Fruit fly (Drosophila melanogaster) whole organism, prepupa: ENCODE results near the gene Pli.

Experiments used
- Blimp-1 ChIP-seq: fragments of 200-800 bp; sonication (Bioruptor generic); optimal IDR thresholded peaks from 3 replicates; lab custom pipeline; 2017; ENCODE audit warnings: missing biosample characterization, missing genetic modification characterization, mild to moderate bottlenecking, moderate library complexity, missing genetic modification reagents
- CG10631 ChIP-seq: fragments of 200-800 bp; sonication (Bioruptor generic); optimal IDR thresholded peaks from 2 replicates; lab custom pipeline; 2016; ENCODE audit warnings: missing biosample characterization, missing genetic modification characterization
- CG10669 ChIP-seq: fragments of 200-800 bp; sonication (Bioruptor generic); optimal IDR thresholded peaks from 3 replicates; lab custom pipeline; 2018; ENCODE audit warnings: missing biosample characterization, mild to moderate bottlenecking, missing genetic modification characterization, moderate library complexity
- CG11902 ChIP-seq: fragments of 200-800 bp; sonication (Bioruptor generic); optimal IDR thresholded peaks from 3 replicates; lab custom pipeline; 2016; ENCODE audit warnings: missing biosample characterization, missing genetic modification characterization
- CG15336 ChIP-seq: fragments of 200-800 bp; sonication (Bioruptor generic); IDR thresholded peaks from 2 replicates; pipeline ENCODE4 v1.3.6; 2022; ENCODE audit warnings: missing biosample characterization, missing genetic modification characterization
- CG3032 ChIP-seq: fragments of 200-800 bp; optimal IDR thresholded peaks from 2 replicates; lab custom pipeline; 2019; ENCODE audit warnings: missing biosample characterization, mild to moderate bottlenecking, missing genetic modification characterization, moderate library complexity
- CG34406 ChIP-seq: fragments of 200-800 bp; sonication (Bioruptor generic); optimal IDR thresholded peaks from 3 replicates; lab custom pipeline; 2016; ENCODE audit warnings: missing biosample characterization, missing genetic modification characterization
- CG4318 ChIP-seq: fragments of 200-800 bp; sonication (Bioruptor generic); optimal IDR thresholded peaks from 3 replicates; lab custom pipeline; 2017; ENCODE audit warnings: missing biosample characterization, mild to moderate bottlenecking, missing genetic modification characterization
- CG6163 ChIP-seq: fragments of 200-800 bp; sonication (Bioruptor generic); IDR thresholded peaks from 3 replicates; pipeline ENCODE4 v1.3.6; 2022; ENCODE audit warnings: missing biosample characterization, missing genetic modification characterization
- CG6276 ChIP-seq: fragments of 200-800 bp; sonication (Bioruptor generic); optimal IDR thresholded peaks from 2 replicates; lab custom pipeline; 2017; ENCODE audit warnings: missing biosample characterization, mild to moderate bottlenecking, missing genetic modification characterization
- CG6792 ChIP-seq: fragments of 200-800 bp; sonication (Bioruptor generic); optimal IDR thresholded peaks from 3 replicates; lab custom pipeline; 2016; ENCODE audit warnings: missing biosample characterization, missing genetic modification characterization
- CG6808 ChIP-seq: fragments of 200-800 bp; sonication (Bioruptor generic); optimal IDR thresholded peaks from 3 replicates; lab custom pipeline; 2017; ENCODE audit warnings: missing biosample characterization, missing genetic modification characterization, mild to moderate bottlenecking, moderate library complexity, missing genetic modification reagents
- CG8119 ChIP-seq: fragments of 200-800 bp; sonication (Bioruptor generic); IDR thresholded peaks from 3 replicates; pipeline ENCODE4 v1.3.6; 2022; ENCODE audit warnings: missing biosample characterization, missing genetic modification characterization
- CG8319 ChIP-seq: fragments of 200-800 bp; sonication (Bioruptor generic); optimal IDR thresholded peaks from 3 replicates; lab custom pipeline; 2016; ENCODE audit warnings: missing biosample characterization, missing genetic modification characterization
- CG8632 ChIP-seq: fragments of 200-800 bp; sonication (Bioruptor generic); optimal IDR thresholded peaks from 3 replicates; lab custom pipeline; 2016; ENCODE audit warnings: missing biosample characterization, missing genetic modification characterization
- CG9139 ChIP-seq: fragments of 200-800 bp; sonication (Bioruptor generic); optimal IDR thresholded peaks from 3 replicates; lab custom pipeline; 2017; ENCODE audit warnings: missing biosample characterization, mild to moderate bottlenecking, missing genetic modification characterization
- Eip75B ChIP-seq: fragments of 200-800 bp; sonication (Bioruptor generic); optimal IDR thresholded peaks from 3 replicates; lab custom pipeline; 2016; ENCODE audit warnings: missing biosample characterization, missing genetic modification characterization
- Eip78C ChIP-seq: fragments of 200-800 bp; sonication (Bioruptor generic); peaks from one replicate; lab custom pipeline; 2016; ENCODE audit warnings: missing biosample characterization, missing genetic modification characterization
- Ets21C ChIP-seq: fragments of 200-800 bp; sonication (Bioruptor generic); optimal IDR thresholded peaks from 3 replicates; lab custom pipeline; 2016; ENCODE audit warnings: missing biosample characterization, missing genetic modification characterization
- Hr39 ChIP-seq: fragments of 200-800 bp; sonication (Bioruptor generic); optimal IDR thresholded peaks from 2 replicates; lab custom pipeline; 2016; ENCODE audit warnings: missing biosample characterization, missing genetic modification characterization
- Hr4 ChIP-seq: fragments of 200-800 bp; sonication (Bioruptor generic); optimal IDR thresholded peaks from 3 replicates; lab custom pipeline; 2016; ENCODE audit warnings: missing biosample characterization, missing genetic modification characterization
- Met ChIP-seq: fragments of 200-800 bp; sonication (Bioruptor generic); optimal IDR thresholded peaks from 3 replicates; lab custom pipeline; 2016; ENCODE audit warnings: missing biosample characterization, missing genetic modification characterization
- OdsH ChIP-seq: fragments of 200-800 bp; sonication (Bioruptor generic); optimal IDR thresholded peaks from 3 replicates; lab custom pipeline; 2016; ENCODE audit warnings: missing biosample characterization, missing genetic modification characterization
- Smox ChIP-seq: fragments of 200-800 bp; sonication (Bioruptor generic); optimal IDR thresholded peaks from 3 replicates; lab custom pipeline; 2016; ENCODE audit warnings: missing biosample characterization, missing genetic modification characterization
- Sox102F ChIP-seq: fragments of 200-800 bp; sonication (Bioruptor generic); optimal IDR thresholded peaks from 2 replicates; lab custom pipeline; 2016; ENCODE audit warnings: missing biosample characterization, mild to moderate bottlenecking, missing genetic modification characterization
- Sox14 ChIP-seq: fragments of 200-800 bp; sonication (Bioruptor generic); optimal IDR thresholded peaks from 3 replicates; lab custom pipeline; 2016; ENCODE audit warnings: missing biosample characterization, missing genetic modification characterization
- Sox15 ChIP-seq: fragments of 200-800 bp; sonication (Bioruptor generic); optimal IDR thresholded peaks from 3 replicates; lab custom pipeline; 2016; ENCODE audit warnings: missing biosample characterization, missing genetic modification characterization
- cyc ChIP-seq: fragments of 200-800 bp; sonication (Bioruptor generic); optimal IDR thresholded peaks from 3 replicates; lab custom pipeline; 2016; ENCODE audit warnings: missing biosample characterization, missing genetic modification characterization
- dac ChIP-seq: fragments of 200-800 bp; sonication (Bioruptor generic); optimal IDR thresholded peaks from 2 replicates; lab custom pipeline; 2017; ENCODE audit warnings: missing biosample characterization, mild to moderate bottlenecking, missing genetic modification characterization
- dsx ChIP-seq: fragments of 200-800 bp; optimal IDR thresholded peaks from 3 replicates; lab custom pipeline; 2019; ENCODE audit warnings: missing biosample characterization, mild to moderate bottlenecking, missing genetic modification characterization, moderate library complexity; ENCODE audit not compliant: poor library complexity, severe bottlenecking
- eg ChIP-seq: fragments of 200-800 bp; sonication (Bioruptor generic); IDR thresholded peaks from 3 replicates; pipeline ENCODE4 v1.3.6; 2022; ENCODE audit warnings: missing biosample characterization, missing genetic modification characterization
- esn ChIP-seq: fragments of 200-800 bp; sonication (Bioruptor generic); optimal IDR thresholded peaks from 2 replicates; lab custom pipeline; 2016; ENCODE audit warnings: missing biosample characterization, mild to moderate bottlenecking, missing genetic modification characterization, moderate library complexity
- fd85E ChIP-seq: fragments of 200-800 bp; sonication (Bioruptor generic); optimal IDR thresholded peaks from 3 replicates; lab custom pipeline; 2016; ENCODE audit warnings: missing biosample characterization, missing genetic modification characterization
- lz ChIP-seq: fragments of 200-800 bp; sonication (Bioruptor generic); optimal IDR thresholded peaks from 3 replicates; lab custom pipeline; 2016; ENCODE audit warnings: missing biosample characterization, missing genetic modification characterization
- net ChIP-seq: fragments of 200-800 bp; sonication (Bioruptor generic); optimal IDR thresholded peaks from 3 replicates; lab custom pipeline; 2016; ENCODE audit warnings: missing biosample characterization, missing genetic modification characterization
- pdm3 ChIP-seq: fragments of 200-800 bp; sonication (Bioruptor generic); optimal IDR thresholded peaks from 3 replicates; lab custom pipeline; 2016; ENCODE audit warnings: missing biosample characterization, missing genetic modification characterization
- salr ChIP-seq, 2 experiments: fragments of 200-800 bp; sonication (Bioruptor generic); optimal IDR thresholded peaks; 3 replicates each; lab custom pipeline; 2016 to 2018; ENCODE audit warnings: missing biosample characterization in 2 of 2, missing genetic modification characterization in 2 of 2, mild to moderate bottlenecking in 1 of 2
- spab ChIP-seq: fragments of 200-800 bp; sonication (Bioruptor generic); optimal IDR thresholded peaks from 2 replicates; lab custom pipeline; 2017; ENCODE audit warnings: missing biosample characterization, mild to moderate bottlenecking, missing genetic modification characterization, missing genetic modification reagents
- ss ChIP-seq, 2 experiments: fragments of 200-800 bp; sonication (Bioruptor generic); optimal IDR thresholded peaks; 2 replicates in 1 of 2; 3 replicates in 1 of 2; lab custom pipeline; 2017 to 2018; ENCODE audit warnings: mild to moderate bottlenecking in 2 of 2, missing biosample characterization in 2 of 2, missing genetic modification characterization in 2 of 2, moderate library complexity in 1 of 2
- svp ChIP-seq: fragments of 200-800 bp; sonication (Bioruptor generic); peaks from one replicate; lab custom pipeline; 2016; ENCODE audit warnings: missing biosample characterization, missing genetic modification characterization
- topi ChIP-seq: fragments of 200-800 bp; sonication (Bioruptor generic); optimal IDR thresholded peaks from 3 replicates; lab custom pipeline; 2016; ENCODE audit warnings: missing biosample characterization, missing genetic modification characterization

Pli gene

DNA sequence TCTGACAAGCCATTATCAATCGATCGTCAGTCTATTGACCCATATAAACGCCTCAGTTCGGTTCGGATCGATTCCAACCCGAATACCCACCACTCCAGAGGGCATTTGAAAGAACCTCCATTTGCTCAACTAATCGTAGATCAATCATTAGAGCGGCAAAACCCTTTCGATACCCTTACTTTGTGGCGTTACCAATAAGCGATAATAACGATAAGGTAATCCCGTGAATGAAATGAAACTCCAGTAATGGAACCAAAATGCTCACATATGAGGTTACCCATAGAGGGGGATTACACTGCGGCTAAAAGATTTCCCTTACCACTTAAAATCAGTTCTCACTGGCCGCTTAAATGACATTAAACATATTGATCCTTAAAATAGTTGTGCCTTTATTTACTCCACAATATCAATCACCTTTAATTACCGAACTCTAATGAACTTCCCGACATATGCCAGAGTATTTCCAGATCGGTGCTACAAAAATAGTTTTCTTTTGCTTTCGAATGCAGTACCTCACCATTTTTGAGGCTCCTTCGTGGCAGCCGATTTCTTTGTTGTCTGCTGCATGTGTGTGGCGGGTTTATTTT is 17.2 kb downstream of the Pli start (continued):
- 0 out of 3 replicates have a peak, but pooled peaks have one; percentile 22 for TF ChIP-seq CG8119 (GFP tag; lab: Robert Waterston, UW)
- TF ChIP-seq esn: peak; percentile 61
- 0 out of 2 replicates have a peak, but pooled peaks have one; percentile 25 for TF ChIP-seq CG15336 (GFP tag; lab: Robert Waterston, UW)
- TF ChIP-seq lz: peak; percentile 41
- TF ChIP-seq CG6276 (GFP tag; lab: Kevin White, UChicago): no peak
- peak; percentile 13 for TF ChIP-seq spab (GFP tag; lab: Kevin White, UChicago)
- no peak for TF ChIP-seq CG3032 (tag; lab: Kevin White, UChicago)
- TF ChIP-seq Hr4: peak; percentile 11
- TF ChIP-seq Smox (GFP tag; lab: Kevin White, UChicago): no peak
- TF ChIP-seq eg (GFP tag; lab: Robert Waterston, UW): 0 out of 3 replicates have a peak, but pooled peaks have one; percentile 37

DNA sequence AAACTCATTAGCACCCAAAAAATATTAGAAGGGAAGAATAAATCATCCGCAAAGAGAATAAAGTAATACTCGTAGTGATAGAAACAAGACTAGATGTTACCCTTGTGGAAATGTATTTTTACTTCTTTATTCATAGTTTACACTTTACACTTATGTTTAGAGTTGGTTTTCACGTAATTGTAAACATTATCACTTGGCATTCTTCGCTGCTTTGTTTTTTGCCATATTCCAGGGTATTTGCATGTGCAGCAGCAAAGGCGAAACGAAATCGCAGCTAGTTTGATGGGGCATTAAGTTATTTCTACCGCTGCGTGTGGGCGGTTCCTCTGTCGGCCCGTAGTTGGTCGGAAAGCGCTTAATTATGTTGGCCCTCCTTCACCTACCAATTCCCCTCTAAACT is 18.1 kb downstream of the Pli start:
- no peak for TF ChIP-seq pdm3 (GFP tag; lab: Kevin White, UChicago)
- TF ChIP-seq eg (GFP tag; lab: Robert Waterston, UW): 0 out of 3 replicates have a peak, but pooled peaks have one; percentile 15
- peak; percentile 9 for TF ChIP-seq Eip78C (GFP tag; lab: Kevin White, UChicago)

DNA sequence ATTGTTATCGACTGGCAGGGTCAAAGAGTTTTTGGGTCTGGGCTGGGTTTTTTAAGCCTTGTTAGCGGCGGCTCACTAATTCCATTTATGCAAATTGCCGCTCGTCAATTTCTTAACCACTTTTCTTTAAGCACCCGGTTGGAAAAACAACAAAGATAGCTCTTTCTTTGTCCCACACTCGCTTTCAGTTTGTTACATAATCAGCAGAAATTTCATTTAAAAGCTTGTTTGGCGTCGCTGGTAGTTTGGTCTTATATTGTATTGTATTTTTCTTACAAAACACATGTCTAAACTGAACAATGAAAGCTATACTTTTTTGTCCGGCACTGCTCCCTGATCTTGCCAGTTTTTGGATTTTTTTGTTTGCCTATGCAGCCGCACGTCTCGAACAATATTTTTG is 19.9 kb downstream of the Pli start:
- TF ChIP-seq CG6163 (GFP tag; lab: Robert Waterston, UW) (0 out of 3 replicates have a peak, but pooled peaks have one; percentile 14), Ets21C (GFP tag; lab: Kevin White, UChicago) (no peak)

DNA sequence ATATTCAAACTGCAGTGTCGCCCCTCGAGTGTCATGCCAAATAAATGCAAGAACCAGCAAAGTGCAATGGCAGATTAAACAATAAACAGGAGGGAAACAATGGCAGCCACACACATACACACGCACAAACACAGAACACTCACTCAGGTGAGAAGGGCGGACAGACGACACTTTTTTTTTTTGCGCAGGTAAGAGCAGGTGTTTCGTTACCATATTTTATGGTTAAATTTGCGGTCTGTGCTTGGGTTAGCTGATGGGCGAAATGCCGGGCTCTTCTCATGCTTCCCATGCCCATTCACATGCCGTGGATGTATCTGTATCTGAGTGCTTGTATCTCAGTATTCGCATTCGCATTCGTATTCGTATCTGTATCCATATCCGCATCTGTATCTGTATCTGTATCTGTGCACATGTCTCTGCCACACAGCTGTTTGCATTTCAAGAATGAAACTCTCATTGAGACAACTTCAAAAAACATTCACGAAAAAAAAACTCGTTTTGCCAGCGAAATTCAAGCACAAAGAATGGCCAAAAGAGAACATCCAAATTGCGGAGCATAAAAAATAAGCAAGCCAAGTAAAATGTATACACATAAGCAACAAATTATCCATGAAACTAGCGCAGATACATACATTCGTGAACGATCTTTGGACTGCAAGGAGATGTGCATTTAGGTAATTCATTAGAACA is 20.5 kb downstream of the Pli start:
- TF ChIP-seq ss (GFP tag; optimal IDR thresholded peaks at IDR 0.05; lab: Kevin White, UChicago) (peak; percentile 22 to 23), CG15336 (GFP tag; lab: Robert Waterston, UW) (no peak), CG34406 (no peak), CG6808 (GFP tag; lab: Kevin White, UChicago) (peak; percentile 10), OdsH (GFP tag; lab: Kevin White, UChicago) (no peak), CG6276 (GFP tag; lab: Kevin White, UChicago) (no peak), Hr39 (GFP tag; lab: Kevin White, UChicago) (no peak), CG9139 (no peak), CG10631 (GFP tag; lab: Kevin White, UChicago) (peak; percentile 34), topi (GFP tag; lab: Kevin White, UChicago) (no peak), fd85E (no peak), Eip78C (GFP tag; lab: Kevin White, UChicago) (peak; percentile 58), CG4318 (GFP tag; lab: Kevin White, UChicago) (no peak), CG8119 (GFP tag; lab: Robert Waterston, UW) (no peak), Ets21C (GFP tag; lab: Kevin White, UChicago) (no peak), Sox14 (GFP tag; lab: Kevin White, UChicago) (peak; percentile 9), CG10669 (GFP tag; lab: Kevin White, UChicago) (no peak), svp (GFP tag; lab: Kevin White, UChicago) (no peak), esn (no peak), lz (peak; percentile 4), CG6792 (no peak), Eip75B (GFP tag; lab: Kevin White, UChicago) (peak; percentile 11), Sox15 (GFP tag; lab: Kevin White, UChicago) (no peak), dsx (GFP tag; lab: Kevin White, UChicago) (peak; percentile 62), Hr4 (no peak), CG11902 (GFP tag; lab: Kevin White, UChicago) (no peak), spab (GFP tag; lab: Kevin White, UChicago) (no peak), net (GFP tag; lab: Kevin White, UChicago) (peak; percentile 9), Sox102F (GFP tag; lab: Kevin White, UChicago) (peak; percentile 28), eg (GFP tag; lab: Robert Waterston, UW) (0 out of 3 replicates have a peak, but pooled peaks have one; percentile 5), Blimp-1 (no peak), salr (GFP tag; optimal IDR thresholded peaks at IDR 0.05; lab: Kevin White, UChicago) (no peak), Met (GFP tag; lab: Kevin White, UChicago) (no peak), CG8319 (no peak), CG8632 (GFP tag; lab: Kevin White, UChicago) (no peak), cyc (no peak), dac (GFP tag; lab: Kevin White, UChicago) (no peak)
